Worm (Caenorhabditis elegans): ENCODE results near the gene T02C1.1.

ce11 chrIII:9236228-9236627 lies 11.1 kb upstream of the T02C1.1 start, which contains the start of gene T23G5.2:
- TF ChIP-seq lin-13 (GFP tag; optimal IDR thresholded peaks at IDR 0.05) (no peak), alr-1 (tag; optimal IDR thresholded peaks at IDR 0.05) (no peak), nhr-12 (tag; optimal IDR thresholded peaks at IDR 0.05) (no peak), elt-1 (tag; optimal IDR thresholded peaks at IDR 0.05) (no peak), gmeb-1 (tag; optimal IDR thresholded peaks at IDR 0.05) (no peak), skn-1 (tag; optimal IDR thresholded peaks at IDR 0.05) (no peak), ceh-82 (tag; optimal IDR thresholded peaks at IDR 0.05) (no peak), sma-9 (GFP tag; optimal IDR thresholded peaks at IDR 0.05) (no peak), sma-9 (tag; optimal IDR thresholded peaks at IDR 0.05) (no peak), unc-62 (GFP tag; optimal IDR thresholded peaks at IDR 0.05) (no peak), mdl-1 (tag; optimal IDR thresholded peaks at IDR 0.05) (no peak), unc-55 (GFP tag; optimal IDR thresholded peaks at IDR 0.05) (no peak)

Data from whole organism, L2 larva.